Worm (Caenorhabditis elegans) whole organism, young adult: ENCODE measurements around the gene C34C12.9.

Experiments
- B0019.2 ChIP-seq: fragments of 200-800 bp; sonication (Bioruptor generic); conservative IDR thresholded peaks from 2 replicates; pipeline ENCODE4 v1.3.6; 2022; ENCODE audit warnings: missing genetic modification reagents, missing genetic modification characterization, missing compliant biosample characterization
- C06A6.2 ChIP-seq: fragments of 200-800 bp; sonication (Bioruptor generic); conservative IDR thresholded peaks from 2 replicates; pipeline ENCODE4 v1.3.6; 2022; ENCODE audit warnings: missing genetic modification characterization, missing compliant biosample characterization
- C17E4.6 ChIP-seq: fragments of 200-800 bp; sonication (Bioruptor generic); IDR thresholded peaks from 2 replicates; pipeline ENCODE4 v1.3.6; 2022; ENCODE audit warnings: missing genetic modification reagents, missing genetic modification characterization, missing compliant biosample characterization
- D2030.7 ChIP-seq: fragments of 200-800 bp; sonication (Bioruptor generic); IDR thresholded peaks from 2 replicates; pipeline ENCODE4 v1.3.6; 2022; ENCODE audit warnings: missing genetic modification reagents, missing genetic modification characterization, missing compliant biosample characterization
- F22D6.2 ChIP-seq: sonication (generic microtip); optimal IDR thresholded peaks from 2 replicates; lab custom pipeline; 2016; ENCODE audit warnings: mild to moderate bottlenecking, missing genetic modification characterization, missing compliant biosample characterization
- F33H1.4 ChIP-seq: fragments of 200-800 bp; sonication (Bioruptor generic); IDR thresholded peaks from 2 replicates; pipeline ENCODE4 v1.3.6; 2022; ENCODE audit warnings: missing genetic modification reagents, missing genetic modification characterization, missing compliant biosample characterization
- F55B11.4 ChIP-seq: sonication (generic microtip); optimal IDR thresholded peaks from 2 replicates; lab custom pipeline; 2016; ENCODE audit warnings: missing compliant biosample characterization, missing genetic modification characterization, borderline replicate concordance; ENCODE audit not compliant: insufficient read depth
- Y53F4B.3 ChIP-seq: fragments of 200-800 bp; sonication (Bioruptor generic); IDR thresholded peaks from 2 replicates; pipeline ENCODE4 v1.3.6; 2022; ENCODE audit warnings: missing genetic modification reagents, missing genetic modification characterization, missing compliant biosample characterization
- Y53G8AR.9 ChIP-seq: fragments of 200-800 bp; sonication (Bioruptor generic); conservative IDR thresholded peaks from 2 replicates; pipeline ENCODE4 v1.3.6; 2022; ENCODE audit warnings: missing genetic modification reagents, missing genetic modification characterization, missing compliant biosample characterization
- Y67H2A.10 ChIP-seq: fragments of 200-800 bp; sonication (Bioruptor generic); conservative IDR thresholded peaks from 2 replicates; pipeline ENCODE4 v1.3.6; 2022; ENCODE audit warnings: missing genetic modification reagents, missing genetic modification characterization, missing compliant biosample characterization
- Y79H2A.3 ChIP-seq: fragments of 200-800 bp; sonication (Bioruptor generic); conservative IDR thresholded peaks from 2 replicates; pipeline ENCODE4 v1.3.6; 2022; ENCODE audit warnings: missing genetic modification reagents, missing genetic modification characterization, missing compliant biosample characterization
- aptf-2 ChIP-seq: fragments of 200-800 bp; sonication (Bioruptor generic); conservative IDR thresholded peaks from 2 replicates; pipeline ENCODE4 v1.3.6; 2022; ENCODE audit warnings: missing genetic modification reagents, missing genetic modification characterization, missing compliant biosample characterization
- attf-3 ChIP-seq: fragments of 200-800 bp; sonication (Bioruptor generic); conservative IDR thresholded peaks from 2 replicates; pipeline ENCODE4 v1.3.6; 2022; ENCODE audit warnings: missing genetic modification reagents, missing genetic modification characterization, missing compliant biosample characterization
- attf-6 ChIP-seq: fragments of 200-800 bp; sonication (Bioruptor generic); IDR thresholded peaks from 2 replicates; pipeline ENCODE4 v1.3.6; 2022; ENCODE audit warnings: missing genetic modification reagents, missing genetic modification characterization, missing compliant biosample characterization
- bed-1 ChIP-seq: fragments of 200-800 bp; sonication (Bioruptor generic); IDR thresholded peaks from 2 replicates; pipeline ENCODE4 v1.3.6; 2022; ENCODE audit warnings: missing genetic modification reagents, missing genetic modification characterization, missing compliant biosample characterization
- ccch-3 ChIP-seq: fragments of 200-800 bp; sonication (Bioruptor generic); optimal IDR thresholded peaks from 2 replicates; lab custom pipeline; 2018; ENCODE audit warnings: mild to moderate bottlenecking, missing genetic modification characterization, missing compliant biosample characterization
- cebp-2 ChIP-seq: fragments of 200-800 bp; sonication (Bioruptor generic); IDR thresholded peaks from 2 replicates; pipeline ENCODE4 v1.3.6; 2022; ENCODE audit warnings: missing genetic modification characterization, missing compliant biosample characterization
- chd-7 ChIP-seq: sonication (generic microtip); optimal IDR thresholded peaks from 2 replicates; lab custom pipeline; 2016; ENCODE audit warnings: mild to moderate bottlenecking, missing genetic modification characterization, moderate library complexity, missing compliant biosample characterization
- dpl-1 ChIP-seq: fragments of 150-350 bp; optimal IDR thresholded peaks from 2 replicates; lab custom pipeline; 2014; ENCODE audit warnings: missing biosample characterization, missing genetic modification reagents, missing genetic modification characterization
- hmg-1.2 ChIP-seq: fragments of 200-800 bp; sonication (Bioruptor generic); IDR thresholded peaks from 2 replicates; pipeline ENCODE4 v1.3.6; 2022; ENCODE audit warnings: missing genetic modification reagents, missing genetic modification characterization, missing compliant biosample characterization
- hrde-1 ChIP-seq: sonication (generic microtip); optimal IDR thresholded peaks from 2 replicates; lab custom pipeline; 2016; ENCODE audit warnings: missing genetic modification characterization, mild to moderate bottlenecking, missing compliant biosample characterization, moderate library complexity, missing genotype, missing genetic modification reagents, borderline replicate concordance
- hsf-1 ChIP-seq: fragments of 200-800 bp; sonication (Bioruptor generic); IDR thresholded peaks from 2 replicates; pipeline ENCODE4 v1.3.6; 2022; ENCODE audit warnings: missing genetic modification reagents, missing genetic modification characterization, missing compliant biosample characterization
- lin-26 ChIP-seq: fragments of 200-800 bp; sonication (Bioruptor generic); IDR thresholded peaks from 2 replicates; pipeline ENCODE4 v1.3.6; 2022; ENCODE audit warnings: missing genetic modification reagents, missing genetic modification characterization, missing compliant biosample characterization
- lin-35 ChIP-seq, 3 experiments: fragments of 150-350 bp in 2 of 3; sonication (generic microtip) in 1 of 3; optimal IDR thresholded peaks; 2 replicates each; lab custom pipeline; 2014 to 2018; ENCODE audit warnings: missing biosample characterization in 3 of 3, missing genetic modification characterization in 3 of 3, missing genetic modification reagents in 3 of 3
- lin-40 ChIP-seq: sonication (generic microtip); optimal IDR thresholded peaks from 2 replicates; lab custom pipeline; 2016; ENCODE audit warnings: missing genetic modification characterization, mild to moderate bottlenecking, missing compliant biosample characterization, missing genotype, missing genetic modification reagents
- lin-54 ChIP-seq: fragments of 200-800 bp; sonication (Bioruptor generic); optimal IDR thresholded peaks from 2 replicates; lab custom pipeline; 2018; ENCODE audit warnings: mild to moderate bottlenecking, missing genetic modification characterization, missing compliant biosample characterization
- madf-8 ChIP-seq: fragments of 200-800 bp; sonication (Bioruptor generic); conservative IDR thresholded peaks from 2 replicates; pipeline ENCODE4 v1.3.6; 2022; ENCODE audit warnings: missing genetic modification reagents, missing genetic modification characterization, missing compliant biosample characterization
- mcd-1 ChIP-seq: fragments of 200-800 bp; sonication (Bioruptor generic); IDR thresholded peaks from 2 replicates; pipeline ENCODE4 v1.3.6; 2022; ENCODE audit warnings: missing genetic modification reagents, missing genetic modification characterization, missing compliant biosample characterization
- mxl-1 ChIP-seq: sonication (generic microtip); optimal IDR thresholded peaks from 2 replicates; lab custom pipeline; 2016; ENCODE audit warnings: missing genetic modification characterization, missing compliant biosample characterization
- nhr-27 ChIP-seq: fragments of 200-800 bp; sonication (Bioruptor generic); optimal IDR thresholded peaks from 2 replicates; lab custom pipeline; 2018; ENCODE audit warnings: mild to moderate bottlenecking, missing genetic modification characterization, moderate library complexity, missing compliant biosample characterization
- nhr-80 ChIP-seq: sonication (generic microtip); optimal IDR thresholded peaks from 2 replicates; lab custom pipeline; 2016; ENCODE audit warnings: missing genetic modification characterization, missing compliant biosample characterization
- pbrm-1 ChIP-seq: fragments of 200-800 bp; sonication (Bioruptor generic); IDR thresholded peaks from 2 replicates; pipeline ENCODE4 v1.3.6; 2022; ENCODE audit warnings: missing genetic modification reagents, missing genetic modification characterization, missing compliant biosample characterization
- rec-8 ChIP-seq, 2 experiments: sonication (generic microtip); optimal IDR thresholded peaks; 2 replicates each; lab custom pipeline; 2016; ENCODE audit warnings: mild to moderate bottlenecking in 2 of 2, missing genetic modification characterization in 2 of 2, missing genetic modification reagents in 2 of 2, missing genotype in 2 of 2, missing biosample characterization in 1 of 2, missing compliant biosample characterization in 1 of 2, moderate library complexity in 1 of 2
- repo-1 ChIP-seq: sonication (generic microtip); optimal IDR thresholded peaks from 2 replicates; lab custom pipeline; 2017; ENCODE audit warnings: mild to moderate bottlenecking, missing genetic modification characterization, missing compliant biosample characterization
- sdz-38 ChIP-seq: sonication (generic microtip); optimal IDR thresholded peaks from 2 replicates; lab custom pipeline; 2016; ENCODE audit warnings: missing genotype, missing genetic modification characterization, missing compliant biosample characterization
- snpc-1.1 ChIP-seq: sonication (generic microtip); optimal IDR thresholded peaks from 2 replicates; lab custom pipeline; 2017; ENCODE audit warnings: missing genetic modification characterization, mild to moderate bottlenecking, missing compliant biosample characterization, antibody characterized with exemption, moderate library complexity, missing genotype, missing genetic modification reagents; ENCODE audit not compliant: insufficient read depth
- snpc-4 ChIP-seq, 5 experiments: fragments of 150-350 bp in 1 of 5; sonication (generic microtip) in 4 of 5; optimal IDR thresholded peaks; 2 replicates each; lab custom pipeline; 2014 to 2018; ENCODE audit warnings: missing genetic modification characterization in 5 of 5, missing biosample characterization in 3 of 5, antibody characterized with exemption in 2 of 5, mild to moderate bottlenecking in 2 of 5, missing compliant biosample characterization in 2 of 5, missing genotype in 2 of 5, moderate library complexity in 2 of 5, missing genetic modification reagents in 1 of 5
- sptf-2 ChIP-seq: fragments of 200-800 bp; sonication (Bioruptor generic); optimal IDR thresholded peaks from 2 replicates; lab custom pipeline; 2018; ENCODE audit warnings: mild to moderate bottlenecking, missing genetic modification characterization, missing compliant biosample characterization
- tlf-1 ChIP-seq: fragments of 200-800 bp; sonication (Bioruptor generic); optimal IDR thresholded peaks from 2 replicates; lab custom pipeline; 2018; ENCODE audit warnings: mild to moderate bottlenecking, missing genetic modification characterization, missing compliant biosample characterization
- unc-130 ChIP-seq: sonication (generic microtip); optimal IDR thresholded peaks from 2 replicates; lab custom pipeline; 2016; ENCODE audit warnings: missing genetic modification reagents, missing genetic modification characterization, missing compliant biosample characterization
- xnd-1 ChIP-seq: sonication (generic microtip); optimal IDR thresholded peaks from 2 replicates; lab custom pipeline; 2016; ENCODE audit warnings: missing genotype, missing genetic modification reagents, missing genetic modification characterization, missing compliant biosample characterization
- zim-3 ChIP-seq: sonication (generic microtip); optimal IDR thresholded peaks from 2 replicates; lab custom pipeline; 2017; ENCODE audit warnings: mild to moderate bottlenecking, missing genetic modification characterization, moderate library complexity, missing compliant biosample characterization
- ztf-26 ChIP-seq: sonication (generic microtip); optimal IDR thresholded peaks from 2 replicates; lab custom pipeline; 2017; ENCODE audit warnings: missing genetic modification characterization, missing compliant biosample characterization

The C34C12.9 gene

ce11 chrIII:3520417-3520816 is 45.1 kb upstream of the C34C12.9 start (continued):
- TF ChIP-seq rec-8 (tag; optimal IDR thresholded peaks at IDR 0.05; lab: Kevin White, UChicago) (no peak), madf-8 (GFP tag; lab: Robert Waterston, UW) (no peak), chd-7 (tag; lab: Kevin White, UChicago) (peak; percentile 22), sdz-38 (tag; lab: Kevin White, UChicago) (no peak), aptf-2 (GFP tag; lab: Robert Waterston, UW) (no peak), F55B11.4 (tag; lab: Kevin White, UChicago) (no peak), ccch-3 (GFP tag; lab: Kevin White, UChicago) (no peak), snpc-1.1 (tag; lab: Kevin White, UChicago) (no peak), F22D6.2 (tag; lab: Kevin White, UChicago) (no peak), attf-6 (GFP tag; lab: Robert Waterston, UW) (no peak), bed-1 (no peak), nhr-80 (tag; lab: Kevin White, UChicago) (peak; percentile 87), hrde-1 (no peak), hsf-1 (no peak), B0019.2 (no peak), snpc-4 (GFP tag; optimal IDR thresholded peaks at IDR 0.05; lab: Kevin White, UChicago) (no peak), snpc-4 (tag; optimal IDR thresholded peaks at IDR 0.05; lab: Kevin White, UChicago) (no peak), unc-130 (GFP tag; lab: Kevin White, UChicago) (no peak), C17E4.6 (GFP tag; lab: Robert Waterston, UW) (no peak), dpl-1 (no peak), sptf-2 (GFP tag; lab: Kevin White, UChicago) (no peak), cebp-2 (GFP tag; lab: Robert Waterston, UW) (no peak), tlf-1 (GFP tag; lab: Kevin White, UChicago) (no peak), xnd-1 (tag; lab: Kevin White, UChicago) (no peak), lin-26 (GFP tag; lab: Robert Waterston, UW) (no peak), lin-35 (GFP tag; optimal IDR thresholded peaks at IDR 0.05; lab: Kevin White, UChicago) (no peak), lin-54 (GFP tag; lab: Kevin White, UChicago) (no peak), mxl-1 (no peak), attf-3 (GFP tag; lab: Robert Waterston, UW) (no peak), repo-1 (tag; lab: Kevin White, UChicago) (no peak), F33H1.4 (no peak), C06A6.2 (GFP tag; lab: Robert Waterston, UW) (no peak), D2030.7 (GFP tag; lab: Robert Waterston, UW) (no peak), Y67H2A.10 (no peak), Y79H2A.3 (GFP tag; lab: Robert Waterston, UW) (no peak), mcd-1 (no peak), nhr-27 (no peak), zim-3 (tag; lab: Kevin White, UChicago) (no peak), lin-40 (peak; percentile 8), hmg-1.2 (peak; percentile 63; the same call in 1 of the 2 replicates)

ce11 chrIII:3519505-3519904 is 44.2 kb upstream of the C34C12.9 start, which contains the start of gene hmit-1.3:
Gene hmit-1.3 (minus strand): TSS chrIII:3519607.
- TF ChIP-seq nhr-80 (tag; lab: Kevin White, UChicago) (peak; percentile 8), pbrm-1 (GFP tag; lab: Robert Waterston, UW) (no peak), Y53F4B.3 (GFP tag; lab: Robert Waterston, UW) (no peak), ccch-3 (GFP tag; lab: Kevin White, UChicago) (no peak), Y53G8AR.9 (no peak), rec-8 (tag; optimal IDR thresholded peaks at IDR 0.05; lab: Kevin White, UChicago) (no peak), ztf-26 (tag; lab: Kevin White, UChicago) (no peak), attf-6 (GFP tag; lab: Robert Waterston, UW) (no peak)
